Fruit fly (Drosophila melanogaster) S2 (cell line): ENCODE measurements around the gene CG9106.

Source experiments
- CG8478 ChIP-seq: fragments of >200 bp; optimal IDR thresholded peaks from 2 replicates; lab custom pipeline; 2018
- CTCF ChIP-seq, 2 experiments: fragments of >200 bp; optimal IDR thresholded peaks; 2 replicates each; lab custom pipeline; 2018

The CG9106 gene

DNA sequence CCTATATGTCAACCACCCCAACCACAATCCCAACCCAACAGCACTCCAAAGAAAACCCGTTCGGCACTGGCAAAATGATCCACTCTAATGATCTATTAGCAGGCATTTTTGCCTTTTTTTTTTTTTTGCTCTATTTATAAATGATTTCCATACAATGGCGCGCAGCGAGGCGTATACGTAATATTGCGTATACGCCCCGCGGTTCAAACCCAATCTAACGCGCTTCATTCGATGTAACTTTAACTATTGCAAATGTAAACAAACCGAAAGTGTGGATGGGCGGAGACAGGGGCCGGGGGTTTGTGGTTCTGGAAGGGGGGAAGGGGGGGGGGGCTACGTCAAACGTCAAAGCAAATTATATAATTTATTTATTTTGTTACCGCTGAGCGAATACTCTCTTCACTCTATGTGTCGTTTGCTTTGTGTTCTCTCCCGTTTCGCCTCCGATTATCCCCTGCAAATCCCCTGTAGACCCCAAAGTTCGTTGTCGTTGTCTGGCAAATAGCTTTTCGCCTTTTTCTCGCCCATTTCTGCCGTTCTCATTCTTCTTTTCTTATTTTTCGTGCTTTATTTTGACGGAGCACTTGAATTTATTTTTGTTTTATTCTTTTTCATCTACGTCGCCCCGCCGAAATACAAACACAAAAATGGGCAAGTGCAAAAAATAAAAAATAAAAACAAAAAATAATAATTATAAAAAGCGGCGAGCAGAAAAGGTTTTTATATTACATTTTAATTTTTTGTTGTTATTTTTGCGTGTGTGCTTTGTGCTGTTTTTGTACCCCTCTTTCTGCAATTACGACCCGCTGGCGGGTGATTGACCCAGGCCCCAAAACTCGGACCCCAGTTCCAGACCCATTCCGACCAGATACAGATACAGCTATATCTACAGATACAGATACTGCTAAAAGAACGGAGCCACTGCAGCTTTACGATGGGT, 31.2 kb upstream of the CG9106 start:
- no peak for TF ChIP-seq CTCF (optimal IDR thresholded peaks at IDR 0.05; lab: Kevin White, UChicago)
- TF ChIP-seq CG8478: no peak

DNA sequence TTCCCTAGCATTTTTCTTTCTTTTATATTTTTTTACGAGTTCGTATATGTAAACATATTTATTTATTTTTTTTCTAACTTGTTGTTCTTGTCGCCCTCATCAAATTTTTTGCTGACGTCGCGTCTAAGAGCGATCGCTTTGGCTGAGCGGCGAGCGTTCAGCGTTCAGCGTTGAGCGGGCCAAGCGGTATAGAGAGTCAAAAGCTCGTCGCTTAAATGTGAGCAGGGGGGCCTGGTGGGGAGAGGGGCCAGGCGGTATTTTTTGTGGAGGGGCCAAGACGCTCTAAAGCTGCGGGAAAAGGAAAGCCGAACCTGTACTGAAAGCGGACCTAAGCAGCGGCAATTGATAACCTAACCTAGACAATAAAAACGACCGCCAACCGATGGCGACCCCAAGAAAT, 29.0 kb upstream of the CG9106 start:
- TF ChIP-seq CTCF (optimal IDR thresholded peaks at IDR 0.05; lab: Kevin White, UChicago): no peak
- no peak for TF ChIP-seq CG8478

DNA sequence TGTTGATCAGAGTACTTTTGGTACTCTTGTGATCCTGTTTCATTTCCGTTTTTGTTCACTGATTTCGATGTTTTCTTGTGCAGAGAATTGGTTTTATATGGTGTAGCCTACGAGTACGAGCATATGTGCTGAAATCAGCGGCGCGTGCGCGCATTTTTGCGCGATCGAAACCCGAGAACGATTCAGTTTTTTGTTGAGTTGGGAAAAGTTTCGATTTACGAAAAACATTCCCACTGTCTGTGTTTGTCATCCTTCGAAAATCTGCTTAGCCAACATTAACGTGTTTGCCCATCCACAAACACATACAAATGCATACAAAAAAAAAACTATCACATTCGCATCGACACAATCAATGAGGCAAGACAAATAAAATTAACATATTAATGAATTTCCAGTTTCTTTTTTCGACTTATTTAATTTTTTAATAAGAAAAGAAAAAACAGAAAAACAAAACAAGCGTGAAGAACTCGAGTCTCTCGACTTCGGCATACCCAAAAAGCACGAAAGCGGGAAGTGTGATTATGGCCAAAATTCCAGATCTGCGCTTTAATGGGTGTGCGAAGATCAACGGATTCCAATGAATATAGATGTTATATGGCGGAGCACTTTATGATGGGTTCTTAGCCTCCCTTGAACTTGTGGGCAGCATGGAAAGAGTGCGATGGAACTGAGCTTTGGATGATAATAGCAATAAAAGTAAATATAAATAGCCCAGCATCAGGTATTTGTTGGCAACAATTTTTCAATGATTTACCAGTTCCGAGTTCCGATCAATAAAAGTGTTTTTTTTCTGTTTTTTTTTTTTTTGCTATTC, 27.9 kb upstream of the CG9106 start:
- no peak for TF ChIP-seq CG8478
- TF ChIP-seq CTCF (optimal IDR thresholded peaks at IDR 0.05; lab: Kevin White, UChicago): no peak

DNA sequence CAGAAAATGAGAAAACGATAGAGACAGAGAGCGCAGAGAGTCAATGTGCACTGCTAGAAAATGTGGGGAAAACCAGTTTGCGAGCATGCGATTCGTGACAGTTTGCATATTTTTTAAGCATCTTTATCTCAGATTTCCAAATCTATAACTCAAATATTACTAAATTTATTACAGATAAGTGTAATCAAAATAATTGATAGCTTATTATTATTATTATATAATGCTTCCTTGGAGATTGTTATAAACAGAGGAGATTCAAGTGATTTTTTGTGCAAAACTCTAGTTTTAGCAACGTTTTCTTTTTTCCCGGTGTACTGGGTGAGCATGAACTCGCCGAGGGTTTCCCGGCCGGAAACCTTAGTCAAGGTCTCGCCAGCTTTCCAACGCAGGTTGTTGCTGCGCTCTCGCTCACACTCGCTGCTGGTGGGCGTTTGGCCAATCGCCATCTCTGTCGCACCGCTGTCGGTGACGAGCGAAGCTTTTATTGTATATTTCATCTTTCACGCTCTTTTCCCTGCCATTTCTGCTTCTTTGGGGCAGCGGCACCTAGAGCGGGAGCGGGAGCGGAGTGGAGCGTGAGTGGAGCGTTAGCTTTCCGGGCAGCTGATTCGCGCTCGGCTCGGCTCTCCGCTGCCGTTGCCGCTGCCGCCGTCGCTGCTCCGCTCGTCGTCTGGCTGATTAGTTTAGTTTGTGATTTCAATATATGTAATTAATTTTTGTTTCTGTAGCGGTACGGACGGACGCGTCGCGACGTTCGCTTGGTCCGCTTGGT, 26.3 kb upstream of the CG9106 start:
- TF ChIP-seq CG8478 (no peak), CTCF (optimal IDR thresholded peaks at IDR 0.05; lab: Kevin White, UChicago) (no peak)

DNA sequence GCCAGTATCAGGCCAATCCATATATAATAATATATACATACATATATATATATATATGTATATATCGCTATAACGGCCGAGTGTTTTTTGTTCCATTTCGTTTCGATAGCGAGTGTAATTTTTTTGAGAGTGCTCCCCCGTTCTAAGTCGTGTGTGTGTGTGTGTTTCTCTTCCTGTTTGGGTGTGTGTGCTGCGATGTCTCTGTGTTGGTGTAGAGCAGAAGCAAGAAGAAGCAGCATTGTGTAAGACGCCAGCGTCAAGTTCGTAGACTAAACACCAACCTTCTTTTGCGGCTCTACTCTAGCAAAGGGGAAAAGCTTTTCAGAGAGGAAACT, 25.7 kb upstream of the CG9106 start:
- TF ChIP-seq CTCF (optimal IDR thresholded peaks at IDR 0.05; lab: Kevin White, UChicago) (no peak), CG8478 (no peak)

DNA sequence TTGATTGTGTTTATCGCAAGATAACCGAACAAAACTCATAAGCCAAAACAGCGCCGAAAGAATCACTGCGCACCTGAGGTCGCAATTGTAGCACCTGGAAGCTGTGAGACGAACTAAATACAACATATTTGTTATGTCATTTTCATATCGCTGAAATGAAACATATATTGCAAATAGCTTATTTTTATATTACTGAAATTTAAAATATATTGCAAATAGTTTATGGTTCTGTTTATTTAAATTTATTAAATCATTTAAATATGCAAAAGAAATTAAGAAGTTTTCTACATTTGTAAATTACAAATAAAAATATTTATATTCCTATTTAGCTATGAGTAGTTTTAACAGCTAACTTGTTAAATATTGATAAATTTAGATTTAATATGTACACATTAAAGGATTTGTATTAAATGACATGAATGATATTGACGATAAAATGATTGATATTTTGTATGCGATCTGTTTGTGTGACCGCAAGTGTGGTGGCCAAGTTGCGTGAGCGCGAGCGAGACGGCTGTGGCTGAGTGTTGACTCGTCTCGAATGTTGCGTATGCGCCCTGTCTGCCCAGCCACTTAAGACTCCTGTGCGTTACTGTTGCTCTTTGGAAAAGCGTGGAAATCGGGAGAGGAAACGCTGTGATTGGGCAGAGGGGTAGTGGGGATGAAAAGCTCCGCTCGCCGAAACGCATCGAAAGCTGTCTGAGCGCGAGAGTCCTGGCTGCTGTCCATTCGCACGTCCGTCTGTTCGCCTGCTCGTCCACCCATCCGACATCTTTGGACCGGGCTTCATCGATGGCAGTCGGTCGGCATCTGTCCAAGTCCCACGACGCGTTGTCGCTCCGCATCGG, 25.0 kb upstream of the CG9106 start, which contains the start of gene gce:
Gene gce, plus strand, starts transcription at position 798 of the 848 bp plus-strand sequence.
- TF ChIP-seq CTCF (optimal IDR thresholded peaks at IDR 0.05; lab: Kevin White, UChicago) (no peak), CG8478 (no peak)

DNA sequence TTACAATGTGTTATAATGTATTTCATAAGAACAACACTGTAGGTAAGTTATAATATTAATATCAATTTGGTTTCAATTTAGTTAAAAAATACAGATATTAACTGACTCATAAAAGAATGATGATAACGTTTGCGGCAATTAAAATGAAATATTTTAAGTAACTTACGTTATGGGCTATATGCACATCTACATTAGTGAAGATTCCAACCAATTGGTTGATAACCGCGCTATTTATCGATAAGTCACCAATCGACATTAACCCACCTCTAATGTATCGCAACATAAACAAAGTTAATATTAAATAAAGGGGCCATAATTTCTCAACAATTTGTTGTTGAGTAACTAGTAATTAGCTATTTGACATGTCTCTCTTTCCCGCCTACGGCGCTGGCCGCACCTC, 20.6 kb upstream of the CG9106 start, which contains the start of gene CG5877:
Gene CG5877, plus strand, starts transcription at position 238 of the 400 bp plus-strand sequence.
- TF ChIP-seq CG8478 (no peak), CTCF (optimal IDR thresholded peaks at IDR 0.05; lab: Kevin White, UChicago) (peak in 1 of 2 experiments; percentile 31)

DNA sequence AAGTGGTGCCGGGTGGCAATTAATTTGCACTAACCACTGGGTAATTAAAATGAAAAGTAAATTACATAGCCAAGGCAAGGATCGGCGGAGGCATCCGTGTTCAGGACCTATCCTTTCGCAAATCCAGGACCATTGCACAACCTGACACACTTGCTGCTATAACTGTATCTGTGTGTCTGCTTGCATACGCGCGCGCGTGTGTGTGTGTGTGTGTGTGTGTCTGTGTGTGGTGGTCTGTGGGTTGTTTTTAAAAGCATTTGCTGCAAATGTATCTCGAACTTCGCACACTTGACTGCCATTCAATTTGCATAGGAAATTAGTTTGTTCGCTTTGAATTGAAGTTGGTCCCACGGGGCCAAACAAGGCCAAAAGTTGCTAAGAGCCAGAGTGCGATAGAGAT, 12.9 kb downstream of the CG9106 start:
- TF ChIP-seq CG8478 (no peak), CTCF (optimal IDR thresholded peaks at IDR 0.05; lab: Kevin White, UChicago) (no peak)

DNA sequence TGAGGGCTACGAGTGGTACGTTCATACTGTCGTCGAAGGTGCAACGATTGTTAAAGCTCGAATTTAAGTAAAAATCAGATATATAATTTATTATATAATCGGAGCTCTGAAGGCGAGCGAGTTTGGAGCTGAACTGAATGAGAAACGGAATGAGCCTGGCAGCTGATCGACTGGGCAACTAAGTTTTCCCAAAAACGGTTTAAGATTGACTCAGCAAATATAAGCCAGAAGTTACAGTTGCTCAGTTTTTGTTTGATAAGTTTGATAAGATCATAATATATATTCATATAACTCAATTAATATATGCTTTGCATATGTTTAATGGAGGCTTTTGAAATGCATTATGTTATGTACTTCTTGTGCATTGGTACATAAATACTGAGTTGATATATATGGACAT, 27.4 kb downstream of the CG9106 start, which contains the start of gene PPYR1:
Gene PPYR1, minus strand, starts transcription at position 101 of the 400 bp plus-strand sequence.
- TF ChIP-seq CG8478 (no peak), CTCF (optimal IDR thresholded peaks at IDR 0.05; lab: Kevin White, UChicago) (no peak)

DNA sequence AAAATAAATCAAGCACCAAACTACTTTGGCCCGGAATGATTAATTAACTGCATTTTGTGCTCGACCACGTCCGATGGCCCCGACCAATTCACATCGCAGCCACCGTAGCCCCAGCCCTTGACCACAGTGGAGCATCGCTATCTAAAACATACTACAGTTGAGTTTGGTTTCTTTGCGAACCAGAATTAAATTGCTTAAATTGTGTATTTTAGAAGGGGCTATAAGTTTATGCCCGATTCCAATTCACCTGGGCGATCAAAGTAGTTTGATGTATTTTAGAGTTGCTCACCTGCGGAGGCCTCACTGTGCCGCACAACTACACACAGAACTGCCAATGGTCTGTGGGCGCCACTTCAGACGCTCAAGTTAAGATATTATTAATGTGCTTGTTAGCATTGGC, 37.0 kb downstream of the CG9106 start:
- no peak for TF ChIP-seq CG8478
- no peak for TF ChIP-seq CTCF (optimal IDR thresholded peaks at IDR 0.05; lab: Kevin White, UChicago)

DNA sequence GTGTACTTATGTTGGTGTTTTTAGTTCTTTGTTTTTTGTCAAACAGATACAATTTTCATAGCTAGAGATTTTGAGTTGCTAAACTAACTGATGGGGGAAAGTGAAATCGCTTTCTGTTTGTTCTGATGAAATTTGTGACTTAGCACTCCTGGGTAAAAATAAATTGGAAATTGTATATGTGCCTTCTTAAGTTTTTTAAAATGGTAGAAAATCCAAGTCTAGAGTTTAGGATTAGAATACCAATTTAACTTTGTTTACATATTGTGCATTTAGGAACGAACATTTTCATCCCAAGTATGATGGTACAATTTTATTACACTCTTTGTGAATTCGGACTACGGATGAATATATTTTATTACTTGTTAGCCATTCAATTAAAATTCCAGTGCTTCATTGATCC, 42.4 kb downstream of the CG9106 start, which contains the start of gene CG9101:
Gene CG9101, minus strand, starts transcription at position 101 of the 400 bp plus-strand sequence.
- TF ChIP-seq CG8478 (no peak), CTCF (optimal IDR thresholded peaks at IDR 0.05; lab: Kevin White, UChicago) (no peak)

DNA sequence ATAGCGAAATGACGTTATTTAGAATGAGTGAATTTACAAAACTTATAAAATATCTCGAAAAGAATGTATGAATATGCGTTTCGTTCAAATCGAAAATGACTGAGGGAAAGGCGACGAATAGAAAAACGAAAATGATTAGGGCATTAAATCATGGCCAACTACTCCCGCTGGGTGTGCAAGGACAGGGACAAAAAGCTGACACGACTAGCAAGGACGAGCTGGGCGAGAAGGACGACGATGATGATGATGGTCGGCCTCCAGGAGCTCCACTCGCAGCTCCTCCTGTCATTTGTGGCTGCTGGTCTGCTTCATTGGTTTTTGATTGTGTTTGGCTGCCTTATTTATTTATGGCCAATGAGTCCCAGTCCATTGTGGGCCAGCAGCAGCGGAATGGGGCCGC, 48.7 kb downstream of the CG9106 start, which contains the start of gene CG43076:
Gene CG43076, minus strand, starts transcription at position 101 of the 400 bp plus-strand sequence.
- TF ChIP-seq CG8478 (no peak), CTCF (optimal IDR thresholded peaks at IDR 0.05; lab: Kevin White, UChicago) (no peak)

DNA sequence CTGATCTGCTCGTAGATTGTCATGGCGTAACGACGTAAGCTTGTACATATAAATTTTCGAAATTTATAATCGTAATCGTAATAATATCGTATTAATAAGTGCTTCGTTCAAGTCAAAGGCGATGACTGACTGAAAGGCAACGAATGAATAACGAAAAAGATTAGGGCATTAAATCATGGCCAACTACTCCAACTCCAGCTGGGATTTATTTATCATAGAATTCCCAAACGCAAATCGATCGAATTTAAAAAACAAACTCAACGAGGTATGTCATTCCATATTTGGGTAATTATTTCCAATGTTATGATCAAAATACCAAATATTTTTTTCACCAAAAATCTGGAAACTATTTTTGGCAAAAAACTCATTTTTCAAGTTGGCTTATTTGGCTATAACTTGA, 51.1 kb downstream of the CG9106 start, which contains the start of gene CG43075:
Gene CG43075, minus strand, starts transcription at position 101 of the 400 bp plus-strand sequence.
- TF ChIP-seq CG8478 (no peak), CTCF (optimal IDR thresholded peaks at IDR 0.05; lab: Kevin White, UChicago) (no peak)
